Worm (Caenorhabditis elegans) whole organism, young adult: ENCODE data around the gene ska-3.

Experiments used
- B0336.3 ChIP-seq: fragments of 200-800 bp; sonication (Bioruptor generic); IDR thresholded peaks from 2 replicates; pipeline ENCODE4 v1.3.6; 2022; ENCODE audit warnings: missing genetic modification characterization, missing compliant biosample characterization
- C17E4.6 ChIP-seq: fragments of 200-800 bp; sonication (Bioruptor generic); IDR thresholded peaks from 2 replicates; pipeline ENCODE4 v1.3.6; 2022; ENCODE audit warnings: missing genetic modification reagents, missing genetic modification characterization, missing compliant biosample characterization
- F10E7.11 ChIP-seq: sonication (generic microtip); optimal IDR thresholded peaks from 2 replicates; lab custom pipeline; 2017; ENCODE audit warnings: mild to moderate bottlenecking, missing genetic modification characterization, moderate library complexity, missing compliant biosample characterization
- F22D6.2 ChIP-seq: sonication (generic microtip); optimal IDR thresholded peaks from 2 replicates; lab custom pipeline; 2016; ENCODE audit warnings: mild to moderate bottlenecking, missing genetic modification characterization, missing compliant biosample characterization
- F23B12.7 ChIP-seq: sonication (generic microtip); optimal IDR thresholded peaks from 2 replicates; lab custom pipeline; 2017; ENCODE audit warnings: missing genetic modification characterization, mild to moderate bottlenecking, missing compliant biosample characterization, antibody characterized with exemption, moderate library complexity; ENCODE audit not compliant: insufficient read depth
- F49E8.2 ChIP-seq: sonication (generic microtip); optimal IDR thresholded peaks from 3 replicates; lab custom pipeline; 2017; ENCODE audit warnings: missing genetic modification characterization, mild to moderate bottlenecking, missing compliant biosample characterization, antibody characterized with exemption, moderate library complexity; ENCODE audit not compliant: insufficient read depth
- F52B5.7 ChIP-seq: sonication (generic microtip); optimal IDR thresholded peaks from 2 replicates; lab custom pipeline; 2016; ENCODE audit warnings: mild to moderate bottlenecking, missing genetic modification characterization, missing compliant biosample characterization
- F55B11.4 ChIP-seq: sonication (generic microtip); optimal IDR thresholded peaks from 2 replicates; lab custom pipeline; 2016; ENCODE audit warnings: missing compliant biosample characterization, missing genetic modification characterization, borderline replicate concordance; ENCODE audit not compliant: insufficient read depth
- K11D2.4 ChIP-seq: fragments of 200-800 bp; sonication (Bioruptor generic); IDR thresholded peaks from 2 replicates; pipeline ENCODE4 v1.3.6; 2022; ENCODE audit warnings: missing genetic modification reagents, missing genetic modification characterization, missing compliant biosample characterization
- T26A5.8 ChIP-seq: sonication (generic microtip); optimal IDR thresholded peaks from 2 replicates; lab custom pipeline; 2016; ENCODE audit warnings: missing genetic modification characterization, missing compliant biosample characterization
- Y53F4B.3 ChIP-seq: fragments of 200-800 bp; sonication (Bioruptor generic); IDR thresholded peaks from 2 replicates; pipeline ENCODE4 v1.3.6; 2022; ENCODE audit warnings: missing genetic modification reagents, missing genetic modification characterization, missing compliant biosample characterization
- Y53G8AR.9 ChIP-seq: fragments of 200-800 bp; sonication (Bioruptor generic); conservative IDR thresholded peaks from 2 replicates; pipeline ENCODE4 v1.3.6; 2022; ENCODE audit warnings: missing genetic modification reagents, missing genetic modification characterization, missing compliant biosample characterization
- Y56A3A.18 ChIP-seq: fragments of 200-800 bp; sonication (Bioruptor generic); IDR thresholded peaks from 2 replicates; pipeline ENCODE4 v1.3.6; 2022; ENCODE audit warnings: missing genetic modification reagents, missing genetic modification characterization, missing compliant biosample characterization
- ZK185.1 ChIP-seq: sonication (generic microtip); optimal IDR thresholded peaks from 2 replicates; lab custom pipeline; 2016; ENCODE audit warnings: mild to moderate bottlenecking, missing genetic modification characterization, missing compliant biosample characterization; ENCODE audit not compliant: poor library complexity, severe bottlenecking
- ama-1 ChIP-seq, 3 experiments: fragments of 150-350 bp in 1 of 3; sonication (generic microtip) in 2 of 3; optimal IDR thresholded peaks; 2 replicates each; lab custom pipeline; 2014 to 2018; ENCODE audit warnings: missing biosample characterization in 2 of 3, missing genetic modification characterization in 2 of 3, missing genetic modification reagents in 2 of 3
- bed-2 ChIP-seq: fragments of 200-800 bp; sonication (Bioruptor generic); IDR thresholded peaks from 2 replicates; pipeline ENCODE4 v1.3.6; 2022; ENCODE audit warnings: missing genetic modification reagents, missing genetic modification characterization, missing compliant biosample characterization
- ceh-100 ChIP-seq: fragments of 200-800 bp; sonication (Bioruptor generic); IDR thresholded peaks from 2 replicates; pipeline ENCODE4 v1.3.6; 2022; ENCODE audit warnings: missing genetic modification reagents, missing genetic modification characterization, missing compliant biosample characterization
- ceh-27 ChIP-seq: fragments of 200-800 bp; sonication (Bioruptor generic); optimal IDR thresholded peaks from 2 replicates; lab custom pipeline; 2018; ENCODE audit warnings: mild to moderate bottlenecking, missing genetic modification characterization, moderate library complexity, missing compliant biosample characterization
- die-1 ChIP-seq: sonication (generic microtip); optimal IDR thresholded peaks from 2 replicates; lab custom pipeline; 2016; ENCODE audit warnings: missing genotype, mild to moderate bottlenecking, missing genetic modification characterization, missing compliant biosample characterization
- dox-1 ChIP-seq: fragments of 200-800 bp; sonication (Bioruptor generic); IDR thresholded peaks from 2 replicates; pipeline ENCODE4 v1.3.6; 2022; ENCODE audit warnings: missing genetic modification reagents, missing genetic modification characterization, missing compliant biosample characterization
- gei-17 ChIP-seq: fragments of 200-800 bp; sonication (Bioruptor generic); optimal IDR thresholded peaks from 2 replicates; lab custom pipeline; 2018; ENCODE audit warnings: mild to moderate bottlenecking, missing genetic modification characterization, missing compliant biosample characterization
- hmg-20 ChIP-seq: fragments of 200-800 bp; sonication (Bioruptor generic); IDR thresholded peaks from 2 replicates; pipeline ENCODE4 v1.3.6; 2022; ENCODE audit warnings: missing genetic modification reagents, missing genetic modification characterization, missing compliant biosample characterization
- hrde-1 ChIP-seq: sonication (generic microtip); optimal IDR thresholded peaks from 2 replicates; lab custom pipeline; 2016; ENCODE audit warnings: missing genetic modification characterization, mild to moderate bottlenecking, missing compliant biosample characterization, moderate library complexity, missing genotype, missing genetic modification reagents, borderline replicate concordance
- let-526 ChIP-seq: fragments of 200-800 bp; sonication (Bioruptor generic); IDR thresholded peaks from 2 replicates; pipeline ENCODE4 v1.3.6; 2022; ENCODE audit warnings: missing genetic modification reagents, missing genetic modification characterization, missing compliant biosample characterization
- let-607 ChIP-seq, 2 experiments: fragments of 200-800 bp in 1 of 2; sonication (Bioruptor generic) in 1 of 2; sonication (generic microtip) in 1 of 2; optimal IDR thresholded peaks; 2 replicates each; lab custom pipeline; 2016 to 2018; ENCODE audit warnings: mild to moderate bottlenecking in 2 of 2, missing compliant biosample characterization in 2 of 2, missing genetic modification characterization in 2 of 2, moderate library complexity in 2 of 2, missing genotype in 1 of 2
- lin-35 ChIP-seq, 3 experiments: fragments of 150-350 bp in 2 of 3; sonication (generic microtip) in 1 of 3; optimal IDR thresholded peaks; 2 replicates each; lab custom pipeline; 2014 to 2018; ENCODE audit warnings: missing biosample characterization in 3 of 3, missing genetic modification characterization in 3 of 3, missing genetic modification reagents in 3 of 3
- lin-40 ChIP-seq: sonication (generic microtip); optimal IDR thresholded peaks from 2 replicates; lab custom pipeline; 2016; ENCODE audit warnings: missing genetic modification characterization, mild to moderate bottlenecking, missing compliant biosample characterization, missing genotype, missing genetic modification reagents
- lin-54 ChIP-seq: fragments of 200-800 bp; sonication (Bioruptor generic); optimal IDR thresholded peaks from 2 replicates; lab custom pipeline; 2018; ENCODE audit warnings: mild to moderate bottlenecking, missing genetic modification characterization, missing compliant biosample characterization
- lsl-1 ChIP-seq: fragments of 200-800 bp; sonication (Bioruptor generic); optimal IDR thresholded peaks from 2 replicates; lab custom pipeline; 2018; ENCODE audit warnings: mild to moderate bottlenecking, missing genetic modification characterization, moderate library complexity, missing compliant biosample characterization
- madf-3 ChIP-seq: fragments of 200-800 bp; sonication (Bioruptor generic); IDR thresholded peaks from 2 replicates; pipeline ENCODE4 v1.3.6; 2022; ENCODE audit warnings: missing genetic modification reagents, missing genetic modification characterization, missing compliant biosample characterization
- mel-28 ChIP-seq: sonication (generic microtip); optimal IDR thresholded peaks from 2 replicates; lab custom pipeline; 2016; ENCODE audit warnings: borderline replicate concordance, mild to moderate bottlenecking, missing genetic modification characterization, missing compliant biosample characterization
- nfya-1 ChIP-seq: sonication (generic microtip); optimal IDR thresholded peaks from 2 replicates; lab custom pipeline; 2017; ENCODE audit warnings: antibody characterized with exemption, missing compliant biosample characterization, missing genetic modification characterization, borderline replicate concordance; ENCODE audit not compliant: insufficient read depth
- nfya-2 ChIP-seq: fragments of 200-800 bp; sonication (Bioruptor generic); IDR thresholded peaks from 2 replicates; pipeline ENCODE4 v1.3.6; 2022; ENCODE audit warnings: missing genetic modification reagents, missing genetic modification characterization, missing compliant biosample characterization
- nfyb-1 ChIP-seq: fragments of 200-800 bp; sonication (Bioruptor generic); IDR thresholded peaks from 2 replicates; pipeline ENCODE4 v1.3.6; 2022; ENCODE audit warnings: missing genetic modification reagents, missing genetic modification characterization, missing compliant biosample characterization
- nhr-80 ChIP-seq: sonication (generic microtip); optimal IDR thresholded peaks from 2 replicates; lab custom pipeline; 2016; ENCODE audit warnings: missing genetic modification characterization, missing compliant biosample characterization
- pha-4 ChIP-seq: fragments of 150-350 bp; sonication (generic microtip); optimal IDR thresholded peaks from 2 replicates; lab custom pipeline; 2014; ENCODE audit warnings: missing biosample characterization, missing genetic modification reagents, missing genetic modification characterization
- rec-8 ChIP-seq, 2 experiments: sonication (generic microtip); optimal IDR thresholded peaks; 2 replicates each; lab custom pipeline; 2016; ENCODE audit warnings: mild to moderate bottlenecking in 2 of 2, missing genetic modification characterization in 2 of 2, missing genetic modification reagents in 2 of 2, missing genotype in 2 of 2, missing biosample characterization in 1 of 2, missing compliant biosample characterization in 1 of 2, moderate library complexity in 1 of 2
- sdz-38 ChIP-seq: sonication (generic microtip); optimal IDR thresholded peaks from 2 replicates; lab custom pipeline; 2016; ENCODE audit warnings: missing genotype, missing genetic modification characterization, missing compliant biosample characterization
- sea-2 ChIP-seq: fragments of 200-800 bp; sonication (Bioruptor generic); IDR thresholded peaks from 2 replicates; pipeline ENCODE4 v1.3.6; 2022; ENCODE audit warnings: missing genetic modification characterization, missing compliant biosample characterization
- snpc-1.1 ChIP-seq: sonication (generic microtip); optimal IDR thresholded peaks from 2 replicates; lab custom pipeline; 2017; ENCODE audit warnings: missing genetic modification characterization, mild to moderate bottlenecking, missing compliant biosample characterization, antibody characterized with exemption, moderate library complexity, missing genotype, missing genetic modification reagents; ENCODE audit not compliant: insufficient read depth
- snpc-1.3 ChIP-seq: sonication (generic microtip); optimal IDR thresholded peaks from 2 replicates; lab custom pipeline; 2017; ENCODE audit warnings: missing genetic modification characterization, mild to moderate bottlenecking, missing compliant biosample characterization, antibody characterized with exemption, moderate library complexity, missing genotype, missing genetic modification reagents; ENCODE audit not compliant: insufficient read depth
- tbp1 ChIP-seq: fragments of 200-800 bp; sonication (Bioruptor generic); optimal IDR thresholded peaks from 2 replicates; lab custom pipeline; 2018; ENCODE audit warnings: mild to moderate bottlenecking, missing genetic modification characterization, missing compliant biosample characterization
- unc-130 ChIP-seq: sonication (generic microtip); optimal IDR thresholded peaks from 2 replicates; lab custom pipeline; 2016; ENCODE audit warnings: missing genetic modification reagents, missing genetic modification characterization, missing compliant biosample characterization
- xnd-1 ChIP-seq: sonication (generic microtip); optimal IDR thresholded peaks from 2 replicates; lab custom pipeline; 2016; ENCODE audit warnings: missing genotype, missing genetic modification reagents, missing genetic modification characterization, missing compliant biosample characterization
- ztf-25 ChIP-seq: fragments of 200-800 bp; sonication (Bioruptor generic); IDR thresholded peaks from 2 replicates; pipeline ENCODE4 v1.3.6; 2022; ENCODE audit warnings: missing genetic modification reagents, missing genetic modification characterization, missing compliant biosample characterization
- ztf-6 ChIP-seq: fragments of 200-800 bp; sonication (Bioruptor generic); IDR thresholded peaks from 2 replicates; pipeline ENCODE4 v1.3.6; 2022; ENCODE audit warnings: missing genetic modification reagents, missing genetic modification characterization, missing compliant biosample characterization

The ska-3 gene

ce11 chrIII:5721888-5722287 lies 43.1 kb upstream of the ska-3 start (continued):
- TF ChIP-seq dox-1 (GFP tag; lab: Robert Waterston, UW) (peak; percentile 68), F22D6.2 (tag; lab: Kevin White, UChicago) (peak; percentile 25), Y56A3A.18 (GFP tag; lab: Robert Waterston, UW) (no peak), sea-2 (GFP tag; lab: Robert Waterston, UW) (no peak), nfyb-1 (peak; percentile 62; the same call in 1 of the 2 replicates), F49E8.2 (tag; lab: Kevin White, UChicago) (no peak), hrde-1 (tag; lab: Kevin White, UChicago) (no peak), bed-2 (GFP tag; lab: Robert Waterston, UW) (0 out of 2 replicates have a peak, but pooled peaks have one; percentile 50), Y53F4B.3 (GFP tag; lab: Robert Waterston, UW) (no peak), ztf-25 (no peak), let-526 (GFP tag; lab: Robert Waterston, UW) (no peak), unc-130 (GFP tag; lab: Kevin White, UChicago) (peak; percentile 45), pha-4 (tag; lab: Kevin White, UChicago) (no peak), ceh-100 (no peak), Y53G8AR.9 (GFP tag; lab: Robert Waterston, UW) (0 out of 2 replicates have a peak, but pooled peaks have one; percentile 53), C17E4.6 (GFP tag; lab: Robert Waterston, UW) (no peak), F10E7.11 (no peak), hmg-20 (GFP tag; lab: Robert Waterston, UW) (no peak), snpc-1.3 (tag; lab: Kevin White, UChicago) (no peak), rec-8 (tag; optimal IDR thresholded peaks at IDR 0.05; lab: Kevin White, UChicago) (no peak), ama-1 (optimal IDR thresholded peaks at IDR 0.05; lab: Kevin White, UChicago) (no peak), ama-1 (GFP tag; optimal IDR thresholded peaks at IDR 0.05; lab: Kevin White, UChicago) (no peak), lin-35 (GFP tag; optimal IDR thresholded peaks at IDR 0.05; lab: Kevin White, UChicago) (peak in 1 of 3 experiments; percentile 75), lsl-1 (GFP tag; lab: Kevin White, UChicago) (no peak), nhr-80 (tag; lab: Kevin White, UChicago) (peak; percentile 48), snpc-1.1 (no peak), ceh-27 (peak; percentile 73), nfya-2 (GFP tag; lab: Robert Waterston, UW) (no peak), madf-3 (0 out of 2 replicates have a peak, but pooled peaks have one; percentile 43), F55B11.4 (tag; lab: Kevin White, UChicago) (no peak), lin-54 (GFP tag; lab: Kevin White, UChicago) (peak; percentile 77), ZK185.1 (tag; lab: Kevin White, UChicago) (peak; percentile 96), mel-28 (tag; lab: Kevin White, UChicago) (no peak), gei-17 (GFP tag; lab: Kevin White, UChicago) (peak; percentile 4), lin-40 (peak; percentile 61), F52B5.7 (tag; lab: Kevin White, UChicago) (no peak), ztf-6 (GFP tag; lab: Robert Waterston, UW) (no peak), T26A5.8 (no peak), K11D2.4 (GFP tag; lab: Robert Waterston, UW) (no peak), tbp1 (GFP tag; lab: Kevin White, UChicago) (peak; percentile 44), B0336.3 (GFP tag; lab: Robert Waterston, UW) (no peak), let-607 (tag; optimal IDR thresholded peaks at IDR 0.05; lab: Kevin White, UChicago) (peak in 1 of 2 experiments; percentile 47), F23B12.7 (no peak), nfya-1 (tag; lab: Kevin White, UChicago) (no peak), die-1 (no peak), sdz-38 (no peak), xnd-1 (tag; lab: Kevin White, UChicago) (no peak)
